Fruit fly (Drosophila melanogaster): Measurements from ENCODE around the gene CG44153.
A peak's percentile ranks its signal among the peaks of the same experiment; 100 is the strongest.

The CG44153 gene

DNA sequence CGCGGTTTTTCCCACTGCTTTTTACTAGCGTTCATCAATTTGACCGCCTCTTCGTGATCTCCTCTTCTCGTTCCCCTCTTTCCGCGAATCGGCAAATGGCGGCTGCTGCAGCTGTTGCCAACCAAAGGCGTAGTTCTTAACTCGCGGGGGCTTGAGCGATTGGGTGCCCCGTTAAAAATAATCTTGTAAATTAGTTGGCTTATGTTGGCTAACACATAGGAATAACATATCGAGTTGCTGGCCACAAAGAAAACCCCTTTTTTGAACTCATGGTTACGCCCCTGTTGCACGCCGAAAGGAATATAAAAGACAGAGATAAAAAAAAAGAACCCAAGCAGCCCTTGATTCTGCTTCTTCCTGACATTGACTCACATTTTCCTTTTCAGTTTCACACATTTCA, 122.8 kb downstream of the CG44153 start (continued):
- TF ChIP-seq knrl (GFP tag; IDR thresholded peaks at IDR 0.05; ENCODE audit: partially characterized antibody): no peak
- TF ChIP-seq H15 (GFP tag; IDR thresholded peaks at IDR 0.05): peak; percentile 84
- TF ChIP-seq lola (GFP tag; optimal IDR thresholded peaks at IDR 0.05): peak in 1 of 3 experiments; percentile 78
- TF ChIP-seq CG7928 (GFP tag; optimal IDR thresholded peaks at IDR 0.05): no peak
- no peak for TF ChIP-seq GATAe (GFP tag; conservative IDR thresholded peaks at IDR 0.05)
- peak; percentile 6 for TF ChIP-seq Bteb2 (GFP tag; optimal IDR thresholded peaks at IDR 0.05)
- TF ChIP-seq chif (GFP tag; optimal IDR thresholded peaks at IDR 0.05): peak; percentile 43 to 76
- no peak for TF ChIP-seq CHES-1-like (GFP tag; optimal IDR thresholded peaks at IDR 0.05)
- TF ChIP-seq corto (GFP tag; optimal IDR thresholded peaks at IDR 0.05): peak; percentile 77
- no peak for TF ChIP-seq CG4328 (GFP tag; optimal IDR thresholded peaks at IDR 0.05)
- peak; percentile 32 for TF ChIP-seq NC2α (GFP tag; optimal IDR thresholded peaks at IDR 0.05)
- TF ChIP-seq sens-2 (GFP tag; IDR thresholded peaks at IDR 0.05): peak; percentile 76
- peak; percentile 67 for TF ChIP-seq gsb-n (tag; optimal IDR thresholded peaks at IDR 0.05)
- TF ChIP-seq CoRest (tag; optimal IDR thresholded peaks at IDR 0.05): peak; percentile 12
- no peak for TF ChIP-seq CG30020 (tag; optimal IDR thresholded peaks at IDR 0.05)
- peak; percentile 84 for TF ChIP-seq Antp (GFP tag; optimal IDR thresholded peaks at IDR 0.05)
- TF ChIP-seq shn (GFP tag; optimal IDR thresholded peaks at IDR 0.05): peak; percentile 65
- TF ChIP-seq CG1529 (GFP tag; optimal IDR thresholded peaks at IDR 0.05): peak; percentile 43
- peak; percentile 16; the same call in 1 of the 2 replicates for TF ChIP-seq Ravus (GFP tag; IDR thresholded peaks at IDR 0.05)
- TF ChIP-seq Max (GFP tag; optimal IDR thresholded peaks at IDR 0.05): peak; percentile 51
- TF ChIP-seq CG7987 (GFP tag; optimal IDR thresholded peaks at IDR 0.05): no peak
- TF ChIP-seq zen (tag; optimal IDR thresholded peaks at IDR 0.05): peak; percentile 56
- peak; percentile 67 for TF ChIP-seq NfI (GFP tag; optimal IDR thresholded peaks at IDR 0.05)
- TF ChIP-seq CG4404 (GFP tag; IDR thresholded peaks at IDR 0.05): peak; percentile 88
- no peak for TF ChIP-seq D19B (GFP tag; optimal IDR thresholded peaks at IDR 0.05)
- TF ChIP-seq wek (GFP tag; optimal IDR thresholded peaks at IDR 0.05): no peak
- peak; percentile 86 for TF ChIP-seq phol (tag; optimal IDR thresholded peaks at IDR 0.05)
- peak; percentile 96 for TF ChIP-seq sens (GFP tag)
- no peak for TF ChIP-seq Sry-δ (GFP tag; optimal IDR thresholded peaks at IDR 0.05)
- TF ChIP-seq her (GFP tag; optimal IDR thresholded peaks at IDR 0.05): peak; percentile 16
- peak; percentile 51; the same call in 1 of the 2 replicates for TF ChIP-seq CG17612 (GFP tag; IDR thresholded peaks at IDR 0.05)
- TF ChIP-seq CG3163 (GFP tag; optimal IDR thresholded peaks at IDR 0.05): peak; percentile 38
- peak; percentile 68 for TF ChIP-seq en (GFP tag; optimal IDR thresholded peaks at IDR 0.05)
- TF ChIP-seq CG7745 (tag; optimal IDR thresholded peaks at IDR 0.05): no peak
- peak; percentile 72 for TF ChIP-seq onecut (GFP tag; IDR thresholded peaks at IDR 0.05)
- peak; percentile 56; the same call in 2 of the 3 replicates for TF ChIP-seq B-H1 (GFP tag; IDR thresholded peaks at IDR 0.05)
- no peak for TF ChIP-seq inv (GFP tag; IDR thresholded peaks at IDR 0.05; ENCODE audit: partially characterized antibody)
- no peak for TF ChIP-seq Poxn (GFP tag; IDR thresholded peaks at IDR 0.05)
- no peak for TF ChIP-seq bigmax (GFP tag; optimal IDR thresholded peaks at IDR 0.05)
- TF ChIP-seq Nf-YC (tag; optimal IDR thresholded peaks at IDR 0.05): no peak
- peak; percentile 80 for TF ChIP-seq dysf (GFP tag; IDR thresholded peaks at IDR 0.05)
- no peak for TF ChIP-seq nerfin-2 (GFP tag; IDR thresholded peaks at IDR 0.05; ENCODE audit: partially characterized antibody)
- peak; percentile 50 for TF ChIP-seq trem (tag; optimal IDR thresholded peaks at IDR 0.05)
- peak; percentile 74 for TF ChIP-seq Ssrp (tag; optimal IDR thresholded peaks at IDR 0.05)
- TF ChIP-seq sob (GFP tag; IDR thresholded peaks at IDR 0.05): peak; percentile 57; the same call in 1 of the 2 replicates
- TF ChIP-seq CTCF (GFP tag; optimal IDR thresholded peaks at IDR 0.05): no peak
- no peak for TF ChIP-seq Ets97D (GFP tag; optimal IDR thresholded peaks at IDR 0.05)
- peak; percentile 76 for TF ChIP-seq Chrac-16 (GFP tag; optimal IDR thresholded peaks at IDR 0.05)
- peak; percentile 59 for TF ChIP-seq sqz (GFP tag; optimal IDR thresholded peaks at IDR 0.05)
- no peak for TF ChIP-seq dm (GFP tag; optimal IDR thresholded peaks at IDR 0.05)
- TF ChIP-seq CG9797 (GFP tag; optimal IDR thresholded peaks at IDR 0.05): no peak
- peak; percentile 49 for TF ChIP-seq CG9932 (GFP tag; IDR thresholded peaks at IDR 0.05)

Data from whole organism, embryonic.